Fruit fly (Drosophila melanogaster) whole organism, wandering third instar larva: ENCODE results near the gene CG8066.

Source experiments
- CG32264 ChIP-seq: fragments of 200-800 bp; sonication (Bioruptor generic); optimal IDR thresholded peaks from 2 replicates; lab custom pipeline; 2016; ENCODE audit warnings: missing biosample characterization, missing genetic modification characterization
- CG9705 ChIP-seq: fragments of 200-800 bp; sonication (Bioruptor generic); optimal IDR thresholded peaks from 2 replicates; lab custom pipeline; 2018; ENCODE audit warnings: missing biosample characterization, mild to moderate bottlenecking, missing genetic modification characterization
- CrebA ChIP-seq: fragments of 200-800 bp; sonication (Bioruptor generic); optimal IDR thresholded peaks from 2 replicates; lab custom pipeline; 2016; ENCODE audit warnings: missing biosample characterization, mild to moderate bottlenecking, missing genetic modification characterization, borderline replicate concordance
- Dfd ChIP-seq: fragments of >200 bp; optimal IDR thresholded peaks from 2 replicates; lab custom pipeline; 2017; ENCODE audit warnings: missing biosample characterization, missing genetic modification characterization
- Dif ChIP-seq: fragments of 200-275, 200-300 bp; sonication (Bioruptor generic); optimal IDR thresholded peaks from 2 replicates; lab custom pipeline; 2018; ENCODE audit warnings: missing biosample characterization, missing genetic modification characterization; ENCODE audit not compliant: partially characterized antibody
- HLH106 ChIP-seq: fragments of 200-800 bp; optimal IDR thresholded peaks from 3 replicates; lab custom pipeline; 2019; ENCODE audit warnings: missing biosample characterization, mild to moderate bottlenecking, missing genetic modification characterization, moderate library complexity
- Hnf4 ChIP-seq: fragments of 200-800 bp; sonication (Bioruptor generic); optimal IDR thresholded peaks from 2 replicates; lab custom pipeline; 2016; ENCODE audit warnings: missing biosample characterization, mild to moderate bottlenecking, missing genetic modification characterization
- Jra ChIP-seq: sonication (Bioruptor generic); optimal IDR thresholded peaks from 2 replicates; lab custom pipeline; 2016; ENCODE audit warnings: missing biosample characterization, missing genetic modification characterization
- N ChIP-seq: fragments of >200 bp; optimal IDR thresholded peaks from 2 replicates; lab custom pipeline; 2018; ENCODE audit warnings: missing biosample characterization, missing external identifiers, missing genetic modification characterization
- OdsH ChIP-seq: fragments of 200-800 bp; sonication (Bioruptor generic); optimal IDR thresholded peaks from 2 replicates; lab custom pipeline; 2016; ENCODE audit warnings: missing biosample characterization, mild to moderate bottlenecking, missing genetic modification characterization
- Rel ChIP-seq, 2 experiments: fragments of 200-800 bp; sonication (Bioruptor generic) in 1 of 2; optimal IDR thresholded peaks; 2 replicates in 1 of 2; 3 replicates in 1 of 2; lab custom pipeline; 2016 to 2019; ENCODE audit warnings: mild to moderate bottlenecking in 2 of 2, missing biosample characterization in 2 of 2, missing genetic modification characterization in 2 of 2, moderate library complexity in 1 of 2
- Sp1 ChIP-seq: fragments of 200-800 bp; sonication (Bioruptor generic); optimal IDR thresholded peaks from 3 replicates; lab custom pipeline; 2019; ENCODE audit warnings: missing biosample characterization, mild to moderate bottlenecking, missing genetic modification characterization, moderate library complexity
- Vsx2 ChIP-seq: fragments of 200-300, 225-300 bp; sonication (Bioruptor generic); optimal IDR thresholded peaks from 2 replicates; lab custom pipeline; 2018; ENCODE audit warnings: missing biosample characterization, missing genetic modification characterization; ENCODE audit not compliant: partially characterized antibody
- br ChIP-seq: fragments of 200-800 bp; sonication (Bioruptor generic); optimal IDR thresholded peaks from 2 replicates; lab custom pipeline; 2016; ENCODE audit warnings: missing biosample characterization, missing genetic modification characterization
- brk ChIP-seq: fragments of 200-800 bp; sonication (Bioruptor generic); optimal IDR thresholded peaks from 2 replicates; lab custom pipeline; 2016; ENCODE audit warnings: missing biosample characterization, mild to moderate bottlenecking, missing genetic modification characterization
- dl ChIP-seq, 2 experiments: fragments of 175-275, 200-275 bp in 1 of 2; fragments of 200-275 bp in 1 of 2; sonication (Bioruptor generic); optimal IDR thresholded peaks; lab custom pipeline; 2018; ENCODE audit warnings: mild to moderate bottlenecking in 2 of 2, missing biosample characterization in 2 of 2, missing genetic modification characterization in 2 of 2, moderate library complexity in 2 of 2; ENCODE audit not compliant: partially characterized antibody in 2 of 2, insufficient read depth in 1 of 2
- dmrt93B ChIP-seq: fragments of 200-800 bp; sonication (Bioruptor generic); optimal IDR thresholded peaks from 2 replicates; lab custom pipeline; 2018; ENCODE audit warnings: missing biosample characterization, mild to moderate bottlenecking, missing genetic modification characterization
- dsf ChIP-seq: sonication (Bioruptor generic); optimal IDR thresholded peaks from 2 replicates; lab custom pipeline; 2016; ENCODE audit warnings: missing biosample characterization, missing genetic modification characterization, borderline replicate concordance
- ey ChIP-seq: fragments of 200-800 bp; sonication (Bioruptor generic); optimal IDR thresholded peaks from 2 replicates; lab custom pipeline; 2016; ENCODE audit warnings: missing biosample characterization, missing genetic modification characterization
- foxo ChIP-seq, 2 experiments: fragments of 200-800 bp; sonication (Bioruptor generic); optimal IDR thresholded peaks; 2 replicates in 1 of 2; 3 replicates in 1 of 2; lab custom pipeline; 2016 to 2017; ENCODE audit warnings: missing biosample characterization in 2 of 2, missing genetic modification characterization in 2 of 2
- fru ChIP-seq: fragments of 200-800 bp; sonication (Bioruptor generic); optimal IDR thresholded peaks from 3 replicates; lab custom pipeline; 2016; ENCODE audit warnings: missing biosample characterization, mild to moderate bottlenecking, missing genetic modification characterization
- h ChIP-seq: fragments of 200-800 bp; sonication (Bioruptor generic); optimal IDR thresholded peaks from 3 replicates; lab custom pipeline; 2016; ENCODE audit warnings: missing biosample characterization, mild to moderate bottlenecking, missing genetic modification characterization
- psq ChIP-seq: fragments of 200-800 bp; sonication (Bioruptor generic); optimal IDR thresholded peaks from 3 replicates; lab custom pipeline; 2017; ENCODE audit warnings: missing biosample characterization, mild to moderate bottlenecking, missing genetic modification characterization, moderate library complexity
- rgr ChIP-seq: fragments of 200-800 bp; sonication (Bioruptor generic); optimal IDR thresholded peaks from 3 replicates; lab custom pipeline; 2016; ENCODE audit warnings: missing biosample characterization, mild to moderate bottlenecking, missing genetic modification characterization
- sage ChIP-seq: fragments of 200-800 bp; sonication (Bioruptor generic); optimal IDR thresholded peaks from 2 replicates; lab custom pipeline; 2016; ENCODE audit warnings: missing biosample characterization, mild to moderate bottlenecking, missing genetic modification characterization
- tai ChIP-seq: sonication (Bioruptor generic); optimal IDR thresholded peaks from 2 replicates; lab custom pipeline; 2016; ENCODE audit warnings: missing biosample characterization, missing genetic modification characterization
- usp ChIP-seq: fragments of >200 bp; optimal IDR thresholded peaks from 2 replicates; lab custom pipeline; 2017; ENCODE audit warnings: missing biosample characterization, missing genetic modification characterization
- woc ChIP-seq: sonication (Bioruptor generic); optimal IDR thresholded peaks from 2 replicates; lab custom pipeline; 2016; ENCODE audit warnings: missing biosample characterization, mild to moderate bottlenecking, missing genetic modification characterization

The CG8066 gene

dm6 chr3R:14568501-14569137 is at the start of gene CG8066:
CG8066 (minus strand) TSS chr3R:14568847.
- TF ChIP-seq rgr, result peak; percentile 25
- TF ChIP-seq Vsx2, result no peak
- peak; percentile 53 for TF ChIP-seq CrebA
- TF ChIP-seq ey (GFP tag; lab: Kevin White, UChicago), result peak; percentile 3
- TF ChIP-seq CG32264 (GFP tag; lab: Kevin White, UChicago), result no peak
- TF ChIP-seq Hnf4 (GFP tag; lab: Kevin White, UChicago), result peak; percentile 6
- TF ChIP-seq Jra (GFP tag; lab: Kevin White, UChicago), result peak; percentile 18
- no peak for TF ChIP-seq Dfd (GFP tag; lab: Kevin White, UChicago)
- TF ChIP-seq foxo (GFP tag; optimal IDR thresholded peaks at IDR 0.05; lab: Kevin White, UChicago), result peak in 1 of 2 experiments; percentile 37
- TF ChIP-seq sage (GFP tag; lab: Kevin White, UChicago), result peak; percentile 65
- TF ChIP-seq br, result no peak
- peak; percentile 28 for TF ChIP-seq Rel (GFP tag; optimal IDR thresholded peaks at IDR 0.05; lab: Kevin White, UChicago)
- no peak for TF ChIP-seq Rel (tag; optimal IDR thresholded peaks at IDR 0.05; lab: Kevin White, UChicago)

dm6 chr3R:14608892-14609692 is 40.4 kb upstream of the CG8066 start, which contains the start of gene CG14853:
CG14853 (plus strand) TSS chr3R:14609642.
- TF ChIP-seq fru (GFP tag; lab: Kevin White, UChicago), result no peak
- no peak for TF ChIP-seq dl (GFP tag; optimal IDR thresholded peaks at IDR 0.05; lab: Kevin White, UChicago; ENCODE audit: insufficient read depth in 1 of 2, partially characterized antibody in 2 of 2)
- TF ChIP-seq rgr, result peak; percentile 48
- TF ChIP-seq Vsx2, result no peak
- no peak for TF ChIP-seq br
- TF ChIP-seq OdsH (GFP tag; lab: Kevin White, UChicago), result peak; percentile 30
- TF ChIP-seq sage (GFP tag; lab: Kevin White, UChicago), result no peak
- TF ChIP-seq brk (GFP tag; lab: Kevin White, UChicago), result no peak
- peak; percentile 18 for TF ChIP-seq psq (GFP tag; lab: Kevin White, UChicago)
- no peak for TF ChIP-seq CG9705 (GFP tag; lab: Kevin White, UChicago)
- TF ChIP-seq Sp1, result peak; percentile 44
- TF ChIP-seq HLH106 (tag; lab: Kevin White, UChicago), result peak; percentile 56
- TF ChIP-seq h (GFP tag; lab: Kevin White, UChicago), result no peak
- TF ChIP-seq N (GFP tag; lab: Kevin White, UChicago), result no peak
- TF ChIP-seq CG32264 (GFP tag; lab: Kevin White, UChicago), result no peak
- no peak for TF ChIP-seq tai (GFP tag; lab: Kevin White, UChicago)
- no peak for TF ChIP-seq usp (GFP tag; lab: Kevin White, UChicago)
- TF ChIP-seq dsf (GFP tag; lab: Kevin White, UChicago), result no peak
- TF ChIP-seq ey (GFP tag; lab: Kevin White, UChicago), result no peak
- no peak for TF ChIP-seq Jra (GFP tag; lab: Kevin White, UChicago)
- TF ChIP-seq woc (GFP tag; lab: Kevin White, UChicago), result no peak

DNA sequence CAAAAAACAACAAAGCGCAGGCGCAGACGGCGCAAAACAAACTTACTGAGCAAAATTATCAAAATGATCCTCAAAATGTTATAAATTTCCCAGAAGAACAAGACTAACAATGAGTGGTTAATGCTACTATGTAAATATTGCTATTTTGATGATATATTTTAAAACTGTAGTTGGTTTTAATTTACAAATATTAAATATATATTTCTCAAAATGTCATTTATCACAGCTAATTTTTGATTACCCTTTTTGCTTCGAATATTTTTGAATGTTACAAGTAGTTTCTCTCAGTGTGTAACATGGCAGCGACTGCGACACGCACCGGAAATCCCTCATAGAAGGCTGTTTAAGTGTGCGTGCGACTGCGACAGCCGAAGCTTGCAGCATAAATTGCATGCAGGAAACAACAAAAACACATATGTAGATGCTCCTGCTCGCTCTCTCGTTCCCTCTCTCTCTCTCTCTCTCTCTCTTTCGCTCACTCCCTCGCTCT is 29.3 kb upstream of the CG8066 start:
- TF ChIP-seq Dif (GFP tag; lab: Kevin White, UChicago), result no peak
- TF ChIP-seq foxo (GFP tag; optimal IDR thresholded peaks at IDR 0.05; lab: Kevin White, UChicago), result peak in 1 of 2 experiments; percentile 18
- TF ChIP-seq br, result no peak
- TF ChIP-seq dmrt93B (GFP tag; lab: Kevin White, UChicago), result no peak
- peak; percentile 5 for TF ChIP-seq HLH106 (tag; lab: Kevin White, UChicago)
- no peak for TF ChIP-seq usp (GFP tag; lab: Kevin White, UChicago)
- peak; percentile 10 for TF ChIP-seq fru (GFP tag; lab: Kevin White, UChicago)
- no peak for TF ChIP-seq Sp1
- TF ChIP-seq, all 38 proteins: peak for 3
